Worm (Caenorhabditis elegans) whole organism, L2 larva: Measurements from ENCODE around the gene acs-18.
"Not testable (repeated sequence)": the region's sequence is repeated elsewhere in the genome, so short reads cannot be mapped to it uniquely, and the experiment has no call there.

Experiments used
- C34F6.9 ChIP-seq: fragments of 150-350 bp; optimal IDR thresholded peaks from 2 replicates; lab custom pipeline; 2014; ENCODE audit warnings: missing biosample characterization, missing genetic modification characterization
- F13H6.1 ChIP-seq: sonication (generic microtip); optimal IDR thresholded peaks from 2 replicates; lab custom pipeline; 2016; ENCODE audit warnings: missing genetic modification characterization, missing compliant biosample characterization
- R02D3.7 ChIP-seq: fragments of 150-350 bp; optimal IDR thresholded peaks from 2 replicates; lab custom pipeline; 2014; ENCODE audit warnings: missing biosample characterization, missing genetic modification characterization
- ZK546.5 ChIP-seq: sonication (generic microtip); optimal IDR thresholded peaks from 2 replicates; lab custom pipeline; 2017; ENCODE audit warnings: missing biosample characterization, missing genetic modification characterization
- alr-1 ChIP-seq: fragments of 150-350 bp; optimal IDR thresholded peaks from 2 replicates; lab custom pipeline; 2014; ENCODE audit warnings: missing biosample characterization, missing genetic modification characterization
- aly-2 ChIP-seq: fragments of 150-350 bp; optimal IDR thresholded peaks from 2 replicates; lab custom pipeline; 2014; ENCODE audit warnings: missing biosample characterization, missing genetic modification characterization
- ama-1 ChIP-seq: fragments of 150-350 bp; optimal IDR thresholded peaks from 2 replicates; lab custom pipeline; 2018; ENCODE audit warnings: inconsistent platforms
- blmp-1 ChIP-seq: sonication (generic microtip); optimal IDR thresholded peaks from 2 replicates; lab custom pipeline; 2017; ENCODE audit warnings: missing genetic modification characterization, mild to moderate bottlenecking, missing compliant biosample characterization, antibody characterized with exemption, moderate library complexity; ENCODE audit not compliant: insufficient read depth
- ceh-16 ChIP-seq: fragments of 150-350 bp; optimal IDR thresholded peaks from 2 replicates; lab custom pipeline; 2014; ENCODE audit warnings: missing biosample characterization, missing genetic modification characterization
- ceh-82 ChIP-seq: fragments of 150-350 bp; optimal IDR thresholded peaks from 2 replicates; lab custom pipeline; 2014; ENCODE audit warnings: missing biosample characterization, missing genetic modification characterization
- crh-2 ChIP-seq: sonication (generic microtip); optimal IDR thresholded peaks from 2 replicates; lab custom pipeline; 2017; ENCODE audit warnings: missing biosample characterization, missing genetic modification characterization
- dmd-4 ChIP-seq: sonication (generic microtip); optimal IDR thresholded peaks from 2 replicates; lab custom pipeline; 2017; ENCODE audit warnings: missing biosample characterization, missing genetic modification characterization
- elt-1 ChIP-seq: fragments of 150-350 bp; optimal IDR thresholded peaks from 2 replicates; lab custom pipeline; 2014; ENCODE audit warnings: missing biosample characterization, missing genetic modification characterization
- elt-3 ChIP-seq: sonication (generic microtip); optimal IDR thresholded peaks from 2 replicates; lab custom pipeline; 2017; ENCODE audit warnings: missing biosample characterization, missing genetic modification characterization
- fos-1 ChIP-seq: fragments of 150-350 bp; optimal IDR thresholded peaks from 2 replicates; lab custom pipeline; 2014; ENCODE audit warnings: missing biosample characterization, missing genetic modification characterization
- lin-13 ChIP-seq: fragments of 150-350 bp; optimal IDR thresholded peaks from 2 replicates; lab custom pipeline; 2014; ENCODE audit warnings: missing biosample characterization, missing genetic modification reagents, missing genetic modification characterization
- lin-39 ChIP-seq: fragments of 150-350 bp; optimal IDR thresholded peaks from 2 replicates; lab custom pipeline; 2014; ENCODE audit warnings: missing biosample characterization, missing genetic modification reagents, missing genetic modification characterization
- lsy-2 ChIP-seq, 2 experiments: fragments of 150-350 bp in 1 of 2; sonication (generic microtip) in 1 of 2; optimal IDR thresholded peaks; 2 replicates each; lab custom pipeline; 2014 to 2017; ENCODE audit warnings: missing biosample characterization in 2 of 2, missing genetic modification characterization in 2 of 2
- mab-5 ChIP-seq: fragments of 150-350 bp; optimal IDR thresholded peaks from 2 replicates; lab custom pipeline; 2014; ENCODE audit warnings: missing biosample characterization, missing genetic modification characterization
- mbf-1 ChIP-seq: sonication (generic microtip); optimal IDR thresholded peaks from 2 replicates; lab custom pipeline; 2017; ENCODE audit warnings: missing biosample characterization, missing genetic modification characterization
- mdl-1 ChIP-seq, 2 experiments: fragments of 150-350 bp in 1 of 2; sonication (generic microtip) in 1 of 2; optimal IDR thresholded peaks; 2 replicates each; lab custom pipeline; 2017; ENCODE audit warnings: missing biosample characterization in 2 of 2, missing genetic modification characterization in 2 of 2
- nhr-11 ChIP-seq: fragments of 150-350 bp; optimal IDR thresholded peaks from 2 replicates; lab custom pipeline; 2014; ENCODE audit warnings: missing biosample characterization, missing genetic modification characterization
- nhr-12 ChIP-seq: fragments of 150-350 bp; optimal IDR thresholded peaks from 2 replicates; lab custom pipeline; 2014; ENCODE audit warnings: missing biosample characterization, missing genetic modification characterization
- nhr-129 ChIP-seq: fragments of 150-350 bp; optimal IDR thresholded peaks from 2 replicates; lab custom pipeline; 2014; ENCODE audit warnings: missing biosample characterization, missing genetic modification characterization
- nhr-21 ChIP-seq: fragments of 150-350 bp; optimal IDR thresholded peaks from 2 replicates; lab custom pipeline; 2014; ENCODE audit warnings: missing biosample characterization, missing genetic modification characterization
- nhr-23 ChIP-seq: fragments of 150-350 bp; optimal IDR thresholded peaks from 2 replicates; lab custom pipeline; 2014; ENCODE audit warnings: missing biosample characterization, missing genetic modification reagents, missing genetic modification characterization
- nhr-237 ChIP-seq: fragments of 150-350 bp; optimal IDR thresholded peaks from 2 replicates; lab custom pipeline; 2014; ENCODE audit warnings: missing biosample characterization, missing genetic modification characterization
- nhr-25 ChIP-seq: fragments of 150-350 bp; sonication (generic microtip); optimal IDR thresholded peaks from 3 replicates; lab custom pipeline; 2014; ENCODE audit warnings: missing biosample characterization, missing genetic modification characterization
- nhr-6 ChIP-seq: fragments of 150-350 bp; optimal IDR thresholded peaks from 2 replicates; lab custom pipeline; 2014; ENCODE audit warnings: missing biosample characterization, missing genetic modification characterization
- nhr-77 ChIP-seq: fragments of 150-350 bp; optimal IDR thresholded peaks from 2 replicates; lab custom pipeline; 2014; ENCODE audit warnings: missing biosample characterization, missing genetic modification characterization
- peb-1 ChIP-seq: fragments of 150-350 bp; optimal IDR thresholded peaks from 2 replicates; lab custom pipeline; 2014; ENCODE audit warnings: missing biosample characterization, missing genetic modification characterization
- sem-4 ChIP-seq: fragments of 150-350 bp; optimal IDR thresholded peaks from 2 replicates; lab custom pipeline; 2014; ENCODE audit warnings: missing biosample characterization, missing genetic modification reagents, missing genetic modification characterization
- skn-1 ChIP-seq: sonication (generic microtip); optimal IDR thresholded peaks from 2 replicates; lab custom pipeline; 2017; ENCODE audit warnings: missing biosample characterization, missing genetic modification characterization
- sma-3 ChIP-seq: sonication (generic microtip); optimal IDR thresholded peaks from 2 replicates; lab custom pipeline; 2016; ENCODE audit warnings: missing genetic modification reagents, missing genetic modification characterization, missing compliant biosample characterization
- sma-9 ChIP-seq, 2 experiments: fragments of 150-350 bp in 1 of 2; sonication (generic microtip) in 1 of 2; optimal IDR thresholded peaks; 2 replicates each; lab custom pipeline; 2014 to 2016; ENCODE audit warnings: missing genetic modification characterization in 2 of 2, mild to moderate bottlenecking in 1 of 2, missing biosample characterization in 1 of 2, missing compliant biosample characterization in 1 of 2, missing genetic modification reagents in 1 of 2, moderate library complexity in 1 of 2
- snpc-4 ChIP-seq: fragments of 150-350 bp; optimal IDR thresholded peaks from 2 replicates; lab custom pipeline; 2014; ENCODE audit warnings: missing biosample characterization, missing genetic modification characterization
- unc-39 ChIP-seq: fragments of 150-350 bp; optimal IDR thresholded peaks from 2 replicates; lab custom pipeline; 2014; ENCODE audit warnings: missing biosample characterization, missing genetic modification characterization
- unc-55 ChIP-seq: fragments of 150-350 bp; sonication (generic microtip); optimal IDR thresholded peaks from 3 replicates; lab custom pipeline; 2014; ENCODE audit warnings: missing biosample characterization, missing genetic modification reagents, missing genetic modification characterization
- unc-62 ChIP-seq: fragments of 150-350 bp; optimal IDR thresholded peaks from 2 replicates; lab custom pipeline; 2014; ENCODE audit warnings: missing biosample characterization, missing genetic modification reagents, missing genetic modification characterization
- zag-1 ChIP-seq: fragments of 150-350 bp; optimal IDR thresholded peaks from 2 replicates; lab custom pipeline; 2014; ENCODE audit warnings: missing biosample characterization, missing genetic modification characterization
- ztf-1 ChIP-seq: fragments of 200-800 bp; sonication (Bioruptor generic); conservative IDR thresholded peaks from 2 replicates; pipeline ENCODE4 v1.3.6; 2022; ENCODE audit warnings: missing genetic modification characterization, missing compliant biosample characterization
- ztf-11 ChIP-seq: sonication (generic microtip); optimal IDR thresholded peaks from 2 replicates; lab custom pipeline; 2017; ENCODE audit warnings: missing biosample characterization, missing genetic modification characterization
- ztf-4 ChIP-seq: fragments of 150-350 bp; optimal IDR thresholded peaks from 2 replicates; lab custom pipeline; 2014; ENCODE audit warnings: missing biosample characterization, missing genetic modification characterization

The acs-18 gene

DNA sequence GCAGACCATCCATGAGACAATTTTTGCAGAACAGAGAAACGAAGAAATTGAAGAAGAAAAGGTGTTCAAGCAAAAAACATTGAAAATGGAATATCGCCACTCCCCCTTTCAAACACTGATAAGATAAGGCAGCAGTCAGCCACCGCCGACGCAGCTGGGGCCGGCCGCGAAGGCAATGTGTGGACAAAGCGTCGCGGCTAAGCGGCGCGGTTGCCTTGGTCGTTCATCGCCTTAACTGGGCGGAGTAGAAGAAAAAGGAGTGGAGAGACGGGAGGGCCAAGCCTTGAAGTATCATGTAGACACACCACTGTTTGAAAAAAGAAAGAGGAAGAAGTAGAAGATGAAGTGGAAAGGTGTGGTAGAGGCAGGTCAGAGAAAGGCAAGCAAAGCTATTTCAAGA, 17.5 kb upstream of the acs-18 start:
- TF ChIP-seq mdl-1 (tag; optimal IDR thresholded peaks at IDR 0.05; lab: Kevin White, UChicago) (no peak), nhr-129 (tag; lab: Kevin White, UChicago) (no peak), nhr-237 (tag; lab: Kevin White, UChicago) (no peak), unc-55 (GFP tag; lab: Kevin White, UChicago) (no peak), alr-1 (tag; lab: Kevin White, UChicago) (no peak), aly-2 (tag; lab: Kevin White, UChicago) (no peak), F13H6.1 (tag; lab: Kevin White, UChicago) (peak; percentile 25), elt-1 (tag; lab: Kevin White, UChicago) (no peak), mbf-1 (no peak), skn-1 (tag; lab: Kevin White, UChicago) (no peak), fos-1 (peak; percentile 68), ztf-4 (tag; lab: Kevin White, UChicago) (no peak), lsy-2 (tag; optimal IDR thresholded peaks at IDR 0.05; lab: Kevin White, UChicago) (no peak), ama-1 (lab: Kevin White, UChicago) (no peak), mab-5 (tag; lab: Kevin White, UChicago) (no peak), nhr-21 (tag; lab: Kevin White, UChicago) (no peak), nhr-23 (tag; lab: Kevin White, UChicago) (no peak), ceh-16 (tag; lab: Kevin White, UChicago) (no peak), zag-1 (tag; lab: Kevin White, UChicago) (no peak), ZK546.5 (tag; lab: Kevin White, UChicago) (no peak), sma-9 (GFP tag; optimal IDR thresholded peaks at IDR 0.05; lab: Kevin White, UChicago) (peak; percentile 28), sma-9 (tag; optimal IDR thresholded peaks at IDR 0.05; lab: Kevin White, UChicago) (no peak), C34F6.9 (no peak), peb-1 (tag; lab: Kevin White, UChicago) (no peak), lin-13 (GFP tag; lab: Kevin White, UChicago) (no peak), ceh-82 (tag; lab: Kevin White, UChicago) (no peak), blmp-1 (peak; percentile 22), sma-3 (GFP tag; lab: Kevin White, UChicago) (peak; percentile 44), nhr-12 (no peak), nhr-11 (no peak), nhr-6 (tag; lab: Kevin White, UChicago) (no peak), nhr-25 (tag; lab: Kevin White, UChicago) (peak; percentile 17), unc-39 (tag; lab: Kevin White, UChicago) (no peak), ztf-1 (no peak), sem-4 (tag; lab: Kevin White, UChicago) (no peak), nhr-77 (tag; lab: Kevin White, UChicago) (no peak), unc-62 (no peak), snpc-4 (tag; lab: Kevin White, UChicago) (no peak), dmd-4 (tag; lab: Kevin White, UChicago) (no peak), crh-2 (tag; lab: Kevin White, UChicago) (peak; percentile 35), ztf-11 (tag; lab: Kevin White, UChicago) (no peak), lin-39 (tag; lab: Kevin White, UChicago) (no peak), elt-3 (tag; lab: Kevin White, UChicago) (no peak)

DNA sequence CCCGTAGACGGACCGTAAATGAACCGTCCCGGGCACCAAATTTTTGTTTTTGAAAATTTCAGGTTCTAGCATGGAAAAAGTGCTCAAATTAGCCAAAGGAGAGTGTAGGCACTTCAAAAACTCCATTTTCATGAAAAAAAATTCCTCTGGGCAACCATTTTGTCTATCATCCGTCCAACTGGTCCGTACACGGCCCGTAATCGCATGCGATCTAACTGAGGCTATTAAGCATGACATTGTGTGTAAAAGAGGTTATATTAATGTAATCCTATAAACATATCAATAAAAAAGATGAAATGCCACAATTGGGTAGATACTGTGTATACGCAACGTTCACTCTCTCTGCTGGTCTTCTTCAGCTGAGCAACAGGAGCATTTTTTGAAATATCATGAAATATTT, 9.2 kb upstream of the acs-18 start, which contains the start of gene R09E10.1:
R09E10.1 (minus strand) TSS at position 101 of the 400 bp plus-strand sequence.
- TF ChIP-seq fos-1; unc-55 (GFP tag; lab: Kevin White, UChicago); lin-39 (tag; lab: Kevin White, UChicago): not testable (repeated sequence)

DNA sequence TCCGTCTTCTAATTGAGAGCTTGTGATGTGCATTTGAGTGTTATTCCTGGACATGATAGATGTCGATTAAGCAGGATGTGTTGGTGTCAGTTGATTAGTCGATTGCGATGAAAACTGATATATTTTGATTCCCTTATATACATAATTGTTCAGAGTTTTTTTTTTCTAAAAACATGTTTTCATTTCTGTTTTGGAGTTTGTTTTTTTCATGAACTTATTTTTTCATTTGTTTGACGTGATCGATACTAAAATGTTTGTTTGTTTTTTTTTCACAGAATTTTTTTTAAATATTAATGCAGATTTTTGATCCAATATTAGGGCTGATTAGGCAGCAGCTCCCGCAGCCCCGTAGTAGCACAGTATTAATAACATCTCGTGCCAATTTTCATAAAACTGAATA, 4.7 kb upstream of the acs-18 start, which contains the start of gene R09E10.2:
R09E10.2 (minus strand) TSS at position 101 of the 400 bp plus-strand sequence.
- TF ChIP-seq elt-3 (tag; lab: Kevin White, UChicago) (no peak), R02D3.7 (no peak), nhr-11 (no peak), nhr-129 (tag; lab: Kevin White, UChicago) (no peak), C34F6.9 (no peak), mab-5 (tag; lab: Kevin White, UChicago) (no peak), zag-1 (tag; lab: Kevin White, UChicago) (no peak), nhr-25 (tag; lab: Kevin White, UChicago) (no peak), ZK546.5 (tag; lab: Kevin White, UChicago) (no peak), ceh-16 (tag; lab: Kevin White, UChicago) (no peak), mbf-1 (no peak), lsy-2 (tag; optimal IDR thresholded peaks at IDR 0.05; lab: Kevin White, UChicago) (no peak), unc-62 (no peak), ceh-82 (tag; lab: Kevin White, UChicago) (no peak), sma-9 (GFP tag; optimal IDR thresholded peaks at IDR 0.05; lab: Kevin White, UChicago) (no peak), sma-9 (tag; optimal IDR thresholded peaks at IDR 0.05; lab: Kevin White, UChicago) (no peak), nhr-21 (tag; lab: Kevin White, UChicago) (no peak), lin-39 (tag; lab: Kevin White, UChicago) (no peak), ama-1 (lab: Kevin White, UChicago) (no peak), F13H6.1 (tag; lab: Kevin White, UChicago) (no peak)
